Worm (Caenorhabditis elegans) whole organism, young adult: ENCODE measurements around the gene sri-21.
A peak's percentile ranks its signal among the peaks of the same experiment; 100 is the strongest.

Source experiments
- B0261.1 ChIP-seq: sonication (generic microtip); optimal IDR thresholded peaks from 2 replicates; lab custom pipeline; 2016; ENCODE audit warnings: mild to moderate bottlenecking, missing genetic modification characterization, moderate library complexity, missing compliant biosample characterization
- B0336.3 ChIP-seq: fragments of 200-800 bp; sonication (Bioruptor generic); IDR thresholded peaks from 2 replicates; pipeline ENCODE4 v1.3.6; 2022; ENCODE audit warnings: missing genetic modification characterization, missing compliant biosample characterization
- C17E4.6 ChIP-seq: fragments of 200-800 bp; sonication (Bioruptor generic); IDR thresholded peaks from 2 replicates; pipeline ENCODE4 v1.3.6; 2022; ENCODE audit warnings: missing genetic modification reagents, missing genetic modification characterization, missing compliant biosample characterization
- D2030.7 ChIP-seq: fragments of 200-800 bp; sonication (Bioruptor generic); IDR thresholded peaks from 2 replicates; pipeline ENCODE4 v1.3.6; 2022; ENCODE audit warnings: missing genetic modification reagents, missing genetic modification characterization, missing compliant biosample characterization
- F33H1.4 ChIP-seq: fragments of 200-800 bp; sonication (Bioruptor generic); IDR thresholded peaks from 2 replicates; pipeline ENCODE4 v1.3.6; 2022; ENCODE audit warnings: missing genetic modification reagents, missing genetic modification characterization, missing compliant biosample characterization
- F49E8.2 ChIP-seq: sonication (generic microtip); optimal IDR thresholded peaks from 3 replicates; lab custom pipeline; 2017; ENCODE audit warnings: missing genetic modification characterization, mild to moderate bottlenecking, missing compliant biosample characterization, antibody characterized with exemption, moderate library complexity; ENCODE audit not compliant: insufficient read depth
- F52B5.7 ChIP-seq: sonication (generic microtip); optimal IDR thresholded peaks from 2 replicates; lab custom pipeline; 2016; ENCODE audit warnings: mild to moderate bottlenecking, missing genetic modification characterization, missing compliant biosample characterization
- F55B11.4 ChIP-seq: sonication (generic microtip); optimal IDR thresholded peaks from 2 replicates; lab custom pipeline; 2016; ENCODE audit warnings: missing compliant biosample characterization, missing genetic modification characterization, borderline replicate concordance; ENCODE audit not compliant: insufficient read depth
- T07F8.4 ChIP-seq: sonication (generic microtip); optimal IDR thresholded peaks from 2 replicates; lab custom pipeline; 2016; ENCODE audit warnings: mild to moderate bottlenecking, missing genetic modification characterization, moderate library complexity, missing compliant biosample characterization
- Y56A3A.18 ChIP-seq: fragments of 200-800 bp; sonication (Bioruptor generic); IDR thresholded peaks from 2 replicates; pipeline ENCODE4 v1.3.6; 2022; ENCODE audit warnings: missing genetic modification reagents, missing genetic modification characterization, missing compliant biosample characterization
- ZK185.1 ChIP-seq: sonication (generic microtip); optimal IDR thresholded peaks from 2 replicates; lab custom pipeline; 2016; ENCODE audit warnings: mild to moderate bottlenecking, missing genetic modification characterization, missing compliant biosample characterization; ENCODE audit not compliant: poor library complexity, severe bottlenecking
- ama-1 ChIP-seq, 3 experiments: fragments of 150-350 bp in 1 of 3; sonication (generic microtip) in 2 of 3; optimal IDR thresholded peaks; 2 replicates each; lab custom pipeline; 2014 to 2018; ENCODE audit warnings: missing biosample characterization in 2 of 3, missing genetic modification characterization in 2 of 3, missing genetic modification reagents in 2 of 3
- atf-7 ChIP-seq: sonication (generic microtip); optimal IDR thresholded peaks from 2 replicates; lab custom pipeline; 2017; ENCODE audit warnings: mild to moderate bottlenecking, missing genetic modification characterization, missing compliant biosample characterization
- athp-1 ChIP-seq: sonication (generic microtip); optimal IDR thresholded peaks from 2 replicates; lab custom pipeline; 2017; ENCODE audit warnings: mild to moderate bottlenecking, missing genetic modification characterization, missing compliant biosample characterization
- attf-5 ChIP-seq: fragments of 200-800 bp; sonication (Bioruptor generic); optimal IDR thresholded peaks from 2 replicates; lab custom pipeline; 2018; ENCODE audit warnings: mild to moderate bottlenecking, missing genetic modification characterization, missing compliant biosample characterization
- cebp-2 ChIP-seq: fragments of 200-800 bp; sonication (Bioruptor generic); IDR thresholded peaks from 2 replicates; pipeline ENCODE4 v1.3.6; 2022; ENCODE audit warnings: missing genetic modification characterization, missing compliant biosample characterization
- ceh-40 ChIP-seq: fragments of 200-800 bp; sonication (Bioruptor generic); IDR thresholded peaks from 2 replicates; pipeline ENCODE4 v1.3.6; 2022; ENCODE audit warnings: missing genetic modification characterization, missing compliant biosample characterization
- ceh-58 ChIP-seq: fragments of 200-800 bp; sonication (Bioruptor generic); IDR thresholded peaks from 2 replicates; pipeline ENCODE4 v1.3.6; 2022; ENCODE audit warnings: missing genetic modification characterization, missing compliant biosample characterization
- chd-7 ChIP-seq: sonication (generic microtip); optimal IDR thresholded peaks from 2 replicates; lab custom pipeline; 2016; ENCODE audit warnings: mild to moderate bottlenecking, missing genetic modification characterization, moderate library complexity, missing compliant biosample characterization
- dpff-1 ChIP-seq: sonication (generic microtip); optimal IDR thresholded peaks from 2 replicates; lab custom pipeline; 2017; ENCODE audit warnings: mild to moderate bottlenecking, missing genetic modification characterization, missing compliant biosample characterization
- egl-44 ChIP-seq: fragments of 200-800 bp; sonication (Bioruptor generic); IDR thresholded peaks from 2 replicates; pipeline ENCODE4 v1.3.6; 2022; ENCODE audit warnings: missing genetic modification reagents, missing genetic modification characterization, missing compliant biosample characterization
- fkh-3 ChIP-seq: sonication (generic microtip); optimal IDR thresholded peaks from 2 replicates; lab custom pipeline; 2016; ENCODE audit warnings: mild to moderate bottlenecking, missing genetic modification characterization, missing compliant biosample characterization
- hlh-26 ChIP-seq: fragments of 200-800 bp; sonication (Bioruptor generic); conservative IDR thresholded peaks from 2 replicates; pipeline ENCODE4 v1.3.6; 2022; ENCODE audit warnings: missing genetic modification reagents, missing genetic modification characterization, missing compliant biosample characterization
- hmg-1.2 ChIP-seq: fragments of 200-800 bp; sonication (Bioruptor generic); IDR thresholded peaks from 2 replicates; pipeline ENCODE4 v1.3.6; 2022; ENCODE audit warnings: missing genetic modification reagents, missing genetic modification characterization, missing compliant biosample characterization
- lin-26 ChIP-seq: fragments of 200-800 bp; sonication (Bioruptor generic); IDR thresholded peaks from 2 replicates; pipeline ENCODE4 v1.3.6; 2022; ENCODE audit warnings: missing genetic modification reagents, missing genetic modification characterization, missing compliant biosample characterization
- lin-54 ChIP-seq: fragments of 200-800 bp; sonication (Bioruptor generic); optimal IDR thresholded peaks from 2 replicates; lab custom pipeline; 2018; ENCODE audit warnings: mild to moderate bottlenecking, missing genetic modification characterization, missing compliant biosample characterization
- madf-10 ChIP-seq: sonication (generic microtip); optimal IDR thresholded peaks from 2 replicates; lab custom pipeline; 2016; ENCODE audit warnings: mild to moderate bottlenecking, missing genetic modification characterization, missing compliant biosample characterization
- madf-6 ChIP-seq: fragments of 200-800 bp; sonication (Bioruptor generic); IDR thresholded peaks from 2 replicates; pipeline ENCODE4 v1.3.6; 2022; ENCODE audit warnings: missing genetic modification reagents, missing genetic modification characterization, missing compliant biosample characterization
- madf-8 ChIP-seq: fragments of 200-800 bp; sonication (Bioruptor generic); conservative IDR thresholded peaks from 2 replicates; pipeline ENCODE4 v1.3.6; 2022; ENCODE audit warnings: missing genetic modification reagents, missing genetic modification characterization, missing compliant biosample characterization
- nhr-120 ChIP-seq: fragments of 200-800 bp; sonication (Bioruptor generic); IDR thresholded peaks from 2 replicates; pipeline ENCODE4 v1.3.6; 2022; ENCODE audit warnings: missing genetic modification characterization, missing compliant biosample characterization
- nhr-179 ChIP-seq: sonication (generic microtip); optimal IDR thresholded peaks from 2 replicates; lab custom pipeline; 2016; ENCODE audit warnings: mild to moderate bottlenecking, missing genetic modification characterization, missing compliant biosample characterization
- nhr-80 ChIP-seq: sonication (generic microtip); optimal IDR thresholded peaks from 2 replicates; lab custom pipeline; 2016; ENCODE audit warnings: missing genetic modification characterization, missing compliant biosample characterization
- nhr-90 ChIP-seq: sonication (generic microtip); optimal IDR thresholded peaks from 2 replicates; lab custom pipeline; 2016; ENCODE audit warnings: missing genotype, mild to moderate bottlenecking, missing genetic modification characterization, missing compliant biosample characterization
- pha-4 ChIP-seq: fragments of 150-350 bp; sonication (generic microtip); optimal IDR thresholded peaks from 2 replicates; lab custom pipeline; 2014; ENCODE audit warnings: missing biosample characterization, missing genetic modification reagents, missing genetic modification characterization
- rpc-1 ChIP-seq, 2 experiments: fragments of 150-350 bp in 1 of 2; sonication (generic microtip) in 1 of 2; optimal IDR thresholded peaks; 2 replicates each; lab custom pipeline; 2014 to 2018; ENCODE audit warnings: missing biosample characterization in 1 of 2, missing genetic modification characterization in 1 of 2, missing genetic modification reagents in 1 of 2, missing genotype in 1 of 2
- sdz-38 ChIP-seq: sonication (generic microtip); optimal IDR thresholded peaks from 2 replicates; lab custom pipeline; 2016; ENCODE audit warnings: missing genotype, missing genetic modification characterization, missing compliant biosample characterization
- sea-2 ChIP-seq: fragments of 200-800 bp; sonication (Bioruptor generic); IDR thresholded peaks from 2 replicates; pipeline ENCODE4 v1.3.6; 2022; ENCODE audit warnings: missing genetic modification characterization, missing compliant biosample characterization
- snpc-1.3 ChIP-seq: sonication (generic microtip); optimal IDR thresholded peaks from 2 replicates; lab custom pipeline; 2017; ENCODE audit warnings: missing genetic modification characterization, mild to moderate bottlenecking, missing compliant biosample characterization, antibody characterized with exemption, moderate library complexity, missing genotype, missing genetic modification reagents; ENCODE audit not compliant: insufficient read depth
- snpc-3.4 ChIP-seq: sonication (generic microtip); optimal IDR thresholded peaks from 2 replicates; lab custom pipeline; 2017; ENCODE audit warnings: missing genetic modification characterization, mild to moderate bottlenecking, missing compliant biosample characterization, antibody characterized with exemption, moderate library complexity, missing genotype, missing genetic modification reagents
- sptf-2 ChIP-seq: fragments of 200-800 bp; sonication (Bioruptor generic); optimal IDR thresholded peaks from 2 replicates; lab custom pipeline; 2018; ENCODE audit warnings: mild to moderate bottlenecking, missing genetic modification characterization, missing compliant biosample characterization
- tbp1 ChIP-seq: fragments of 200-800 bp; sonication (Bioruptor generic); optimal IDR thresholded peaks from 2 replicates; lab custom pipeline; 2018; ENCODE audit warnings: mild to moderate bottlenecking, missing genetic modification characterization, missing compliant biosample characterization
- tlf-1 ChIP-seq: fragments of 200-800 bp; sonication (Bioruptor generic); optimal IDR thresholded peaks from 2 replicates; lab custom pipeline; 2018; ENCODE audit warnings: mild to moderate bottlenecking, missing genetic modification characterization, missing compliant biosample characterization
- zim-3 ChIP-seq: sonication (generic microtip); optimal IDR thresholded peaks from 2 replicates; lab custom pipeline; 2017; ENCODE audit warnings: mild to moderate bottlenecking, missing genetic modification characterization, moderate library complexity, missing compliant biosample characterization
- ztf-25 ChIP-seq: fragments of 200-800 bp; sonication (Bioruptor generic); IDR thresholded peaks from 2 replicates; pipeline ENCODE4 v1.3.6; 2022; ENCODE audit warnings: missing genetic modification reagents, missing genetic modification characterization, missing compliant biosample characterization
- ztf-28 ChIP-seq: fragments of 200-800 bp; sonication (Bioruptor generic); IDR thresholded peaks from 2 replicates; pipeline ENCODE4 v1.3.6; 2022; ENCODE audit warnings: missing genetic modification reagents, missing genetic modification characterization, missing compliant biosample characterization
- ztf-3 ChIP-seq: fragments of 200-800 bp; sonication (Bioruptor generic); optimal IDR thresholded peaks from 2 replicates; lab custom pipeline; 2018; ENCODE audit warnings: mild to moderate bottlenecking, missing genetic modification characterization, missing compliant biosample characterization

Gene sri-21

ce11 chrV:3588223-3588622 lies 38.6 kb downstream of the sri-21 start:
- no peak for TF ChIP-seq atf-7 (tag; lab: Kevin White, UChicago)
- TF ChIP-seq lin-54 (GFP tag; lab: Kevin White, UChicago), result peak; percentile 10
- TF ChIP-seq C17E4.6, result 0 out of 2 replicates have a peak, but pooled peaks have one; percentile 38
- no peak for TF ChIP-seq nhr-179
- TF ChIP-seq egl-44, result no peak
- TF ChIP-seq hmg-1.2 (GFP tag; lab: Robert Waterston, UW), result peak; percentile 35; the same call in 1 of the 2 replicates
- TF ChIP-seq D2030.7, result peak; percentile 62
- peak; percentile 65 for TF ChIP-seq B0261.1
- TF ChIP-seq sea-2, result no peak
- peak; percentile 55 for TF ChIP-seq snpc-3.4 (tag; lab: Kevin White, UChicago)
- TF ChIP-seq F49E8.2, result no peak
- TF ChIP-seq nhr-80 (tag; lab: Kevin White, UChicago), result no peak
- TF ChIP-seq madf-6 (GFP tag; lab: Robert Waterston, UW), result peak; percentile 37; the same call in 1 of the 2 replicates
- no peak for TF ChIP-seq ceh-58 (GFP tag; lab: Robert Waterston, UW)
- 0 out of 2 replicates have a peak, but pooled peaks have one; percentile 15 for TF ChIP-seq F33H1.4
- no peak for TF ChIP-seq nhr-120 (GFP tag; lab: Robert Waterston, UW)
- no peak for TF ChIP-seq attf-5 (GFP tag; lab: Kevin White, UChicago)
- TF ChIP-seq ZK185.1, result peak; percentile 5
- TF ChIP-seq lin-26, result peak; percentile 87
- TF ChIP-seq ceh-40 (GFP tag; lab: Robert Waterston, UW), result 0 out of 2 replicates have a peak, but pooled peaks have one; percentile 62
- TF ChIP-seq nhr-90, result peak; percentile 28
- 0 out of 2 replicates have a peak, but pooled peaks have one; percentile 5 for TF ChIP-seq madf-8
- TF ChIP-seq cebp-2, result 0 out of 2 replicates have a peak, but pooled peaks have one; percentile 10
- TF ChIP-seq Y56A3A.18 (GFP tag; lab: Robert Waterston, UW), result 0 out of 2 replicates have a peak, but pooled peaks have one; percentile 20
- TF ChIP-seq ama-1 (optimal IDR thresholded peaks at IDR 0.05; lab: Kevin White, UChicago), result no peak
- TF ChIP-seq ama-1 (GFP tag; optimal IDR thresholded peaks at IDR 0.05; lab: Kevin White, UChicago), result no peak
- peak; percentile 69; the same call in 1 of the 2 replicates for TF ChIP-seq ztf-25 (GFP tag; lab: Robert Waterston, UW)
- TF ChIP-seq snpc-1.3 (tag; lab: Kevin White, UChicago), result peak; percentile 10
- peak; percentile 86 for TF ChIP-seq tbp1
- no peak for TF ChIP-seq chd-7
- TF ChIP-seq pha-4 (tag; lab: Kevin White, UChicago), result no peak
- TF ChIP-seq rpc-1 (optimal IDR thresholded peaks at IDR 0.05; lab: Kevin White, UChicago), result peak; percentile 60
- peak; percentile 75 for TF ChIP-seq rpc-1 (tag; optimal IDR thresholded peaks at IDR 0.05; lab: Kevin White, UChicago)
- no peak for TF ChIP-seq F55B11.4

ce11 chrV:3592099-3592498 lies 42.4 kb downstream of the sri-21 start, which contains the start of gene T22F3.12:
Gene T22F3.12 (minus strand): TSS chrV:3592199.
- TF ChIP-seq nhr-179 (no peak), B0261.1 (no peak), hmg-1.2 (GFP tag; lab: Robert Waterston, UW) (no peak), sdz-38 (tag; lab: Kevin White, UChicago) (no peak), zim-3 (tag; lab: Kevin White, UChicago) (no peak), ztf-28 (no peak)
- TF ChIP-seq, all 124 proteins: peak for 0

- TF ChIP-seq sptf-2 (GFP tag; lab: Kevin White, UChicago) (no peak), ztf-3 (GFP tag; lab: Kevin White, UChicago) (no peak), fkh-3 (no peak), B0336.3 (no peak), D2030.7 (no peak), athp-1 (tag; lab: Kevin White, UChicago) (no peak), madf-10 (tag; lab: Kevin White, UChicago) (no peak), tlf-1 (GFP tag; lab: Kevin White, UChicago) (no peak), hlh-26 (no peak), dpff-1 (tag; lab: Kevin White, UChicago) (no peak), T07F8.4 (tag; lab: Kevin White, UChicago) (no peak), F52B5.7 (tag; lab: Kevin White, UChicago) (no peak), rpc-1 (optimal IDR thresholded peaks at IDR 0.05; lab: Kevin White, UChicago) (no peak), rpc-1 (tag; optimal IDR thresholded peaks at IDR 0.05; lab: Kevin White, UChicago) (no peak)
Measured at ce11 chrV:3594936-3595335, 45.3 kb downstream of the sri-21 start, which contains the start of gene srh-213. Gene srh-213 (minus strand): TSS chrV:3595036.
